Worm (Caenorhabditis elegans) whole organism, L4 larva: ENCODE measurements around the gene Y67H2A.2.

ENCODE experiments used
- D1046.2 ChIP-seq: fragments of 200-800 bp; sonication (Bioruptor generic); IDR thresholded peaks from 2 replicates; pipeline ENCODE4 v1.3.6; 2022; ENCODE audit warnings: missing genetic modification characterization, missing compliant biosample characterization
- F44E2.7 ChIP-seq: fragments of 200-800 bp; sonication (Bioruptor generic); IDR thresholded peaks from 2 replicates; pipeline ENCODE4 v2.1.2; 2022; ENCODE audit warnings: missing genetic modification characterization, missing compliant biosample characterization
- Y105C5A.15 ChIP-seq: fragments of 200-800 bp; sonication (Bioruptor generic); IDR thresholded peaks from 2 replicates; pipeline ENCODE4 v1.3.6; 2022; ENCODE audit warnings: missing genetic modification characterization, missing compliant biosample characterization
- ZK337.2 ChIP-seq: fragments of 200-800 bp; sonication (Bioruptor generic); IDR thresholded peaks from 2 replicates; pipeline ENCODE4 v1.3.6; 2022; ENCODE audit warnings: missing genetic modification reagents, missing genetic modification characterization, missing compliant biosample characterization
- ZK546.5 ChIP-seq, 2 experiments: sonication (generic microtip); optimal IDR thresholded peaks; 2 replicates each; lab custom pipeline; 2017; ENCODE audit warnings: missing biosample characterization in 2 of 2, missing genetic modification characterization in 2 of 2
- aha-1 ChIP-seq: fragments of 150-350 bp; peaks from one replicate; lab custom pipeline; 2014; ENCODE audit warnings: missing biosample characterization, missing genetic modification characterization
- ceh-28 ChIP-seq: fragments of 150-350 bp; optimal IDR thresholded peaks from 2 replicates; lab custom pipeline; 2014; ENCODE audit warnings: missing biosample characterization, missing genetic modification reagents, missing genetic modification characterization
- ceh-32 ChIP-seq: sonication (generic microtip); optimal IDR thresholded peaks from 2 replicates; lab custom pipeline; 2016; ENCODE audit warnings: mild to moderate bottlenecking, missing genetic modification characterization, missing compliant biosample characterization; ENCODE audit not compliant: poor library complexity
- ceh-62 ChIP-seq: sonication (generic microtip); optimal IDR thresholded peaks from 2 replicates; lab custom pipeline; 2017; ENCODE audit warnings: missing biosample characterization, missing genetic modification characterization
- cey-2 ChIP-seq: sonication (generic microtip); optimal IDR thresholded peaks from 3 replicates; lab custom pipeline; 2017; ENCODE audit warnings: missing genetic modification characterization, mild to moderate bottlenecking, missing compliant biosample characterization, antibody characterized with exemption, borderline replicate concordance; ENCODE audit not compliant: insufficient read depth
- daf-19 ChIP-seq: fragments of 200-800 bp; sonication (Bioruptor generic); conservative IDR thresholded peaks from 2 replicates; pipeline ENCODE4 v1.3.6; 2022; ENCODE audit warnings: missing genetic modification characterization, missing compliant biosample characterization
- daf-8 ChIP-seq: fragments of 200-800 bp; sonication (Bioruptor generic); IDR thresholded peaks from 2 replicates; pipeline ENCODE4 v1.3.6; 2022; ENCODE audit warnings: missing genetic modification characterization, missing compliant biosample characterization
- dmd-8 ChIP-seq: fragments of 200-800 bp; sonication (Bioruptor generic); IDR thresholded peaks from 2 replicates; pipeline ENCODE4 v1.3.6; 2022; ENCODE audit warnings: missing genetic modification characterization, missing compliant biosample characterization
- dmd-9 ChIP-seq: fragments of 200-800 bp; sonication (Bioruptor generic); IDR thresholded peaks from 2 replicates; pipeline ENCODE4 v1.3.6; 2022; ENCODE audit warnings: missing genetic modification reagents, missing genetic modification characterization, missing compliant biosample characterization
- duxl-1 ChIP-seq: sonication (generic microtip); optimal IDR thresholded peaks from 2 replicates; lab custom pipeline; 2016; ENCODE audit warnings: mild to moderate bottlenecking, missing genetic modification characterization, moderate library complexity, missing compliant biosample characterization; ENCODE audit not compliant: poor library complexity
- egl-43 ChIP-seq: fragments of 200-800 bp; sonication (Bioruptor generic); IDR thresholded peaks from 2 replicates; pipeline ENCODE4 v1.3.6; 2022; ENCODE audit warnings: missing genetic modification reagents, missing genetic modification characterization, missing compliant biosample characterization
- hlh-11 ChIP-seq: fragments of 200-800 bp; sonication (Bioruptor generic); optimal IDR thresholded peaks from 2 replicates; lab custom pipeline; 2018; ENCODE audit warnings: mild to moderate bottlenecking, missing genetic modification characterization, missing compliant biosample characterization
- lin-1 ChIP-seq: fragments of 200-800 bp; sonication (Bioruptor generic); IDR thresholded peaks from 2 replicates; pipeline ENCODE4 v1.3.6; 2022; ENCODE audit warnings: missing genetic modification reagents, missing genetic modification characterization, missing compliant biosample characterization
- lin-29 ChIP-seq: fragments of 200-800 bp; sonication (Bioruptor generic); IDR thresholded peaks from 2 replicates; pipeline ENCODE4 v1.3.6; 2022; ENCODE audit warnings: missing genetic modification reagents, missing genetic modification characterization, missing compliant biosample characterization
- lin-38 ChIP-seq: fragments of 200-800 bp; sonication (Bioruptor generic); IDR thresholded peaks from 2 replicates; pipeline ENCODE4 v1.3.6; 2022; ENCODE audit warnings: missing genetic modification reagents, missing genetic modification characterization, missing compliant biosample characterization
- lir-3 ChIP-seq: sonication (generic microtip); optimal IDR thresholded peaks from 2 replicates; lab custom pipeline; 2016; ENCODE audit warnings: mild to moderate bottlenecking, missing genetic modification characterization, missing compliant biosample characterization
- madf-9 ChIP-seq: fragments of 200-800 bp; sonication (Bioruptor generic); conservative IDR thresholded peaks from 2 replicates; pipeline ENCODE4 v1.3.6; 2022; ENCODE audit warnings: missing genetic modification reagents, missing genetic modification characterization, missing compliant biosample characterization
- mdl-1 ChIP-seq, 2 experiments: fragments of 150-350 bp in 1 of 2; sonication (generic microtip) in 1 of 2; optimal IDR thresholded peaks; 2 replicates each; lab custom pipeline; 2014 to 2017; ENCODE audit warnings: missing biosample characterization in 2 of 2, missing genetic modification characterization in 2 of 2
- mdt-29 ChIP-seq: fragments of 200-800 bp; sonication (Bioruptor generic); IDR thresholded peaks from 2 replicates; pipeline ENCODE4 v1.3.6; 2022; ENCODE audit warnings: missing genetic modification reagents, missing genetic modification characterization, missing compliant biosample characterization
- mep-1 ChIP-seq: fragments of 150-350 bp; sonication (generic microtip); optimal IDR thresholded peaks from 3 replicates; lab custom pipeline; 2014; ENCODE audit warnings: missing biosample characterization, missing genetic modification characterization
- mes-2 ChIP-seq: sonication (generic microtip); optimal IDR thresholded peaks from 2 replicates; lab custom pipeline; 2016; ENCODE audit warnings: missing genotype, mild to moderate bottlenecking, missing genetic modification characterization, missing compliant biosample characterization; ENCODE audit not compliant: poor library complexity, severe bottlenecking
- mxl-3 ChIP-seq: fragments of 200-800 bp; sonication (Bioruptor generic); optimal IDR thresholded peaks from 2 replicates; lab custom pipeline; 2018; ENCODE audit warnings: mild to moderate bottlenecking, missing genetic modification characterization, missing compliant biosample characterization
- nhr-10 ChIP-seq: fragments of 150-350 bp; optimal IDR thresholded peaks from 2 replicates; lab custom pipeline; 2014; ENCODE audit warnings: missing biosample characterization, missing genetic modification characterization
- nhr-11 ChIP-seq: fragments of 150-350 bp; optimal IDR thresholded peaks from 2 replicates; lab custom pipeline; 2014; ENCODE audit warnings: missing biosample characterization, missing genetic modification characterization
- nhr-25 ChIP-seq: sonication (generic microtip); optimal IDR thresholded peaks from 2 replicates; lab custom pipeline; 2017; ENCODE audit warnings: missing genetic modification characterization, mild to moderate bottlenecking, missing compliant biosample characterization, antibody characterized with exemption, moderate library complexity, borderline replicate concordance; ENCODE audit not compliant: insufficient read depth
- nhr-41 ChIP-seq: fragments of 200-800 bp; sonication (Bioruptor generic); IDR thresholded peaks from 2 replicates; pipeline ENCODE4 v1.3.6; 2022; ENCODE audit warnings: missing genetic modification reagents, missing genetic modification characterization, missing compliant biosample characterization
- nhr-6 ChIP-seq: fragments of 150-350 bp; optimal IDR thresholded peaks from 2 replicates; lab custom pipeline; 2014; ENCODE audit warnings: missing biosample characterization, missing genetic modification characterization
- nhr-76 ChIP-seq: fragments of 150-350 bp; optimal IDR thresholded peaks from 2 replicates; lab custom pipeline; 2014; ENCODE audit warnings: missing biosample characterization, missing genetic modification characterization
- pha-4 ChIP-seq, 2 experiments: fragments of 150-350 bp in 1 of 2; fragments of 200-800 bp in 1 of 2; sonication (Bioruptor generic) in 1 of 2; IDR thresholded peaks in 1 of 2; optimal IDR thresholded peaks in 1 of 2; 2 replicates each; pipeline versions ENCODE4 v1.3.6 to Lab custom; 2014 to 2022; ENCODE audit warnings: missing genetic modification characterization in 2 of 2, missing genetic modification reagents in 2 of 2, missing biosample characterization in 1 of 2, missing compliant biosample characterization in 1 of 2
- php-3 ChIP-seq: fragments of 200-800 bp; sonication (Bioruptor generic); IDR thresholded peaks from 2 replicates; pipeline ENCODE4 v1.3.6; 2022; ENCODE audit warnings: missing genetic modification reagents, missing genetic modification characterization, missing compliant biosample characterization
- saeg-2 ChIP-seq: fragments of 200-800 bp; sonication (Bioruptor generic); IDR thresholded peaks from 2 replicates; pipeline ENCODE4 v1.3.6; 2022; ENCODE audit warnings: missing genetic modification reagents, missing genetic modification characterization, missing compliant biosample characterization
- set-16 ChIP-seq: fragments of 200-800 bp; sonication (Bioruptor generic); IDR thresholded peaks from 2 replicates; pipeline ENCODE4 v1.3.6; 2022; ENCODE audit warnings: missing genetic modification reagents, missing genetic modification characterization, missing compliant biosample characterization
- skn-1 ChIP-seq: fragments of 150-350 bp; optimal IDR thresholded peaks from 2 replicates; lab custom pipeline; 2014; ENCODE audit warnings: missing biosample characterization, missing genetic modification characterization
- snpc-1.2 ChIP-seq: fragments of 200-800 bp; sonication (Bioruptor generic); IDR thresholded peaks from 2 replicates; pipeline ENCODE4 v1.3.6; 2022; ENCODE audit warnings: missing genetic modification reagents, missing genetic modification characterization, missing compliant biosample characterization
- snpc-4 ChIP-seq: fragments of 150-350 bp; optimal IDR thresholded peaks from 2 replicates; lab custom pipeline; 2014; ENCODE audit warnings: missing biosample characterization, missing genetic modification characterization
- spr-1 ChIP-seq: sonication (generic microtip); optimal IDR thresholded peaks from 2 replicates; lab custom pipeline; 2016; ENCODE audit warnings: mild to moderate bottlenecking, missing genetic modification characterization, missing compliant biosample characterization
- tra-1 ChIP-seq: fragments of 200-800 bp; sonication (Bioruptor generic); IDR thresholded peaks from 2 replicates; pipeline ENCODE4 v1.3.6; 2022; ENCODE audit warnings: missing genetic modification reagents, missing genetic modification characterization, missing compliant biosample characterization
- unc-130 ChIP-seq: sonication (generic microtip); optimal IDR thresholded peaks from 2 replicates; lab custom pipeline; 2016; ENCODE audit warnings: missing genetic modification reagents, missing genetic modification characterization, missing compliant biosample characterization
- unc-39 ChIP-seq: sonication (generic microtip); optimal IDR thresholded peaks from 2 replicates; lab custom pipeline; 2017; ENCODE audit warnings: missing biosample characterization, missing genetic modification characterization
- zfp-2 ChIP-seq: sonication (generic microtip); optimal IDR thresholded peaks from 2 replicates; lab custom pipeline; 2016; ENCODE audit warnings: mild to moderate bottlenecking, missing genetic modification characterization, missing compliant biosample characterization
- ztf-11 ChIP-seq: fragments of 150-350 bp; optimal IDR thresholded peaks from 2 replicates; lab custom pipeline; 2014; ENCODE audit warnings: missing biosample characterization, missing genetic modification characterization
- ztf-7 ChIP-seq: fragments of 150-350 bp; optimal IDR thresholded peaks from 2 replicates; lab custom pipeline; 2014; ENCODE audit warnings: missing biosample characterization, missing genetic modification characterization

Gene Y67H2A.2

DNA sequence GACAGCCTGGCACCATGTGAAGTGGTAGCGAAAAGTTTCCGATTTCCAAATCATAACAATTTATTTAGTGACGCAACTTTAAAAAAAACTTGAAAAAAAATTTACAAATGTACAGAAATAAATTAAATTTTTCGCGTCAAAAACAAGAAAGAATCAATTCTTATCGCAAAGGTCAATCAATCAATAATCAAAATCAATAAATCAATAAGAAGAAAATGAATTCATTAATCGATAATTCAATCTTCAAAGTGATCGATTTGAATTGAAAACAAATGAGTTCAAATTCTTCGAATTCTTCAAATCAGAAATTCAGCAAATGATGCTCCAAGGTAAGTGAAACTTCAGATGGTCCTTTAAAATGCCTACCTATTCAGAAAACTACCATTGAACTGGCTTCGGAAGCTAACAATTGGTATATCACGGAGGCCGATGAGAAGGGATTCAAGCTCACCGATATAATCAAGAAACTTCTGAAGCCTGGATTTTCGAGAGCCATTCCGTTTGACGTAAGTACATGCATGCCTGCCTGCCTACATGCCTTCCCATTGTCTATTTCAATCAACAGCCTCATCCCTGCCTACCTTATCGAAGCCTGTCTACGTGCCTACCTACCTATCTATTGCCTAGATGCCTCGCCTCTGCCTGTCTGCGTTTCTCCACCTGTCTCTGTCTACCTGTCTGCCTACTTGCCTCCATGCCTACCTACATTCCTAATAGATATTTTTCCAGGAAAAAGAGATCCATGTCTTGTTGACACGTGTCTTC, 22.4 kb upstream of the Y67H2A.2 start:
- TF ChIP-seq ceh-28 (tag; lab: Kevin White, UChicago), result peak; percentile 89
- peak; percentile 91 for TF ChIP-seq aha-1
- TF ChIP-seq ceh-62, result no peak
- TF ChIP-seq, all 104 proteins: peak for 2

DNA sequence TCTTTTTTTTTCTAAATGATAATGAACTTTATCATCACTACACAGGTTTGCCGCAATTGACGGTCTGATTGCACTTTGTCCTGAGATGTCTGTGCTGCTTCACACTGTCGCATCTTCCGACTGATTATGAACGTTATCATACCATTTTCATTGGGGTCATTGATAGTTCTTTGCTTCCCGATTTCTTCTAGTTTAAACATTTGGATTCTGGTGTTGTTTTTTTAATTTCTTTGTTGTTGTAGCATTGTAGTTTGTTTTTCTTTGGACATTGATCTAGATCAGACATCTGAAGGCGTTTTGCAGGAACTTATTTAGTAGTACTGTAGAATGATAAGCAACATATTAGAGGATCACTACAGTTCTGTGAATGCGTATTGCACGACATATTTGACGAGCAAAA, 21.2 kb upstream of the Y67H2A.2 start:
- TF ChIP-seq unc-130 (GFP tag; lab: Kevin White, UChicago) (no peak), D1046.2 (GFP tag; lab: Robert Waterston, UW) (no peak), F44E2.7 (GFP tag; lab: Robert Waterston, UW) (no peak), mdt-29 (peak; percentile 87), php-3 (GFP tag; lab: Robert Waterston, UW) (peak; percentile 81; the same call in 1 of the 2 replicates), set-16 (GFP tag; lab: Robert Waterston, UW) (no peak), pha-4 (GFP tag; IDR thresholded peaks at IDR 0.05; lab: Robert Waterston, UW) (0 out of 2 replicates have a peak, but pooled peaks have one; percentile 45), pha-4 (tag; optimal IDR thresholded peaks at IDR 0.05; lab: Kevin White, UChicago) (no peak), hlh-11 (tag; lab: Kevin White, UChicago) (peak; percentile 93), tra-1 (GFP tag; lab: Robert Waterston, UW) (no peak), saeg-2 (no peak), cey-2 (tag; lab: Kevin White, UChicago) (peak; percentile 5), skn-1 (tag; lab: Kevin White, UChicago) (no peak), madf-9 (no peak), egl-43 (GFP tag; lab: Robert Waterston, UW) (no peak), nhr-10 (tag; lab: Kevin White, UChicago) (peak; percentile 90), mxl-3 (GFP tag; lab: Kevin White, UChicago) (peak; percentile 22), ceh-62 (no peak), duxl-1 (tag; lab: Kevin White, UChicago) (peak; percentile 68), ztf-7 (tag; lab: Kevin White, UChicago) (peak; percentile 62), nhr-41 (GFP tag; lab: Robert Waterston, UW) (0 out of 2 replicates have a peak, but pooled peaks have one; percentile 14), dmd-9 (GFP tag; lab: Robert Waterston, UW) (no peak), spr-1 (tag; lab: Kevin White, UChicago) (peak; percentile 1), mdl-1 (tag; optimal IDR thresholded peaks at IDR 0.05; lab: Kevin White, UChicago) (peak in 1 of 2 experiments; percentile 61), snpc-1.2 (GFP tag; lab: Robert Waterston, UW) (no peak), lin-29 (no peak), ztf-11 (tag; lab: Kevin White, UChicago) (no peak), snpc-4 (tag; lab: Kevin White, UChicago) (no peak), dmd-8 (GFP tag; lab: Robert Waterston, UW) (no peak), daf-8 (GFP tag; lab: Robert Waterston, UW) (no peak), zfp-2 (tag; lab: Kevin White, UChicago) (no peak), nhr-76 (tag; lab: Kevin White, UChicago) (peak; percentile 54), ceh-32 (tag; lab: Kevin White, UChicago) (no peak), nhr-11 (tag; lab: Kevin White, UChicago) (peak; percentile 56), mes-2 (peak; percentile 62), daf-19 (GFP tag; lab: Robert Waterston, UW) (no peak), nhr-6 (tag; lab: Kevin White, UChicago) (no peak), lin-38 (peak; percentile 43), unc-39 (no peak), nhr-25 (tag; lab: Kevin White, UChicago) (no peak), lin-1 (GFP tag; lab: Robert Waterston, UW) (peak; percentile 43; the same call in 1 of the 2 replicates), Y105C5A.15 (GFP tag; lab: Robert Waterston, UW) (0 out of 2 replicates have a peak, but pooled peaks have one; percentile 11), lir-3 (tag; lab: Kevin White, UChicago) (no peak), mep-1 (tag; lab: Kevin White, UChicago) (peak; percentile 91), ZK546.5 (tag; optimal IDR thresholded peaks at IDR 0.05; lab: Kevin White, UChicago) (no peak), ZK337.2 (no peak)
